Fruit fly (Drosophila melanogaster) whole organism, embryonic: ENCODE results near the gene CG31076.

Source experiments
- Abd-B ChIP-seq: fragments of 200-800 bp; sonication (Bioruptor generic); optimal IDR thresholded peaks from 2 replicates; lab custom pipeline; 2018; ENCODE audit warnings: missing biosample characterization, mild to moderate bottlenecking, missing genetic modification characterization, moderate library complexity
- B-H2 ChIP-seq: fragments of 200-800 bp; sonication (Bioruptor generic); optimal IDR thresholded peaks from 2 replicates; lab custom pipeline; 2018; ENCODE audit warnings: missing biosample characterization, mild to moderate bottlenecking, missing genetic modification characterization
- CG10431 ChIP-seq: fragments of 200-800 bp; sonication (Bioruptor generic); optimal IDR thresholded peaks from 3 replicates; lab custom pipeline; 2018; ENCODE audit warnings: missing biosample characterization, mild to moderate bottlenecking, missing genetic modification characterization
- CG10543 ChIP-seq: fragments of 200-800 bp; sonication (Bioruptor generic); optimal IDR thresholded peaks from 3 replicates; lab custom pipeline; 2017; ENCODE audit warnings: missing biosample characterization, mild to moderate bottlenecking, missing genetic modification characterization, moderate library complexity
- CG12071 ChIP-seq: fragments of 200-800 bp; sonication (Bioruptor generic); optimal IDR thresholded peaks from 3 replicates; lab custom pipeline; 2018; ENCODE audit warnings: missing biosample characterization, mild to moderate bottlenecking, missing genetic modification characterization
- CG12659 ChIP-seq: fragments of 200-800 bp; sonication (Bioruptor generic); optimal IDR thresholded peaks from 3 replicates; lab custom pipeline; 2017; ENCODE audit warnings: mild to moderate bottlenecking, missing biosample characterization, missing genetic modification reagents, missing genetic modification characterization
- CG12769 ChIP-seq: fragments of 200-800 bp; sonication (Bioruptor generic); optimal IDR thresholded peaks from 2 replicates; lab custom pipeline; 2019; ENCODE audit warnings: missing biosample characterization, mild to moderate bottlenecking, missing genetic modification characterization, moderate library complexity
- CG13296 ChIP-seq: fragments of 200-800 bp; sonication (Bioruptor generic); optimal IDR thresholded peaks from 3 replicates; lab custom pipeline; 2018; ENCODE audit warnings: missing biosample characterization, mild to moderate bottlenecking, missing genetic modification characterization
- CG13894 ChIP-seq: fragments of 200-800 bp; sonication (Bioruptor generic); optimal IDR thresholded peaks from 3 replicates; lab custom pipeline; 2018; ENCODE audit warnings: missing biosample characterization, mild to moderate bottlenecking, missing genetic modification characterization, moderate library complexity
- CG17328 ChIP-seq: fragments of 200-800 bp; sonication (Bioruptor generic); IDR thresholded peaks from 2 replicates; pipeline ENCODE4 v1.3.6; 2022; ENCODE audit warnings: missing biosample characterization, missing genetic modification characterization
- CG3281 ChIP-seq: fragments of 200-800 bp; sonication (Bioruptor generic); optimal IDR thresholded peaks from 3 replicates; lab custom pipeline; 2017; ENCODE audit warnings: missing biosample characterization, mild to moderate bottlenecking, missing genetic modification characterization
- CG34422 ChIP-seq: fragments of 200-800 bp; sonication (Bioruptor generic); IDR thresholded peaks from 3 replicates; pipeline ENCODE4 v1.3.6; 2022; ENCODE audit warnings: missing biosample characterization, missing genetic modification characterization
- CG42726 ChIP-seq: fragments of 200-800 bp; sonication (Bioruptor generic); IDR thresholded peaks from 2 replicates; pipeline ENCODE4 v1.3.6; 2022; ENCODE audit warnings: missing biosample characterization, missing genetic modification characterization; ENCODE audit not compliant: partially characterized antibody
- CG6683 ChIP-seq: fragments of 200-800 bp; sonication (Bioruptor generic); optimal IDR thresholded peaks from 2 replicates; lab custom pipeline; 2017; ENCODE audit warnings: missing biosample characterization, mild to moderate bottlenecking, missing genetic modification characterization, missing genetic modification reagents
- CG6689 ChIP-seq: fragments of 200-800 bp; sonication (Bioruptor generic); IDR thresholded peaks from 2 replicates; pipeline ENCODE4 v1.3.6; 2022; ENCODE audit warnings: missing biosample characterization, missing genetic modification characterization
- CG7357 ChIP-seq: fragments of 200-800 bp; sonication (Bioruptor generic); IDR thresholded peaks from 3 replicates; pipeline ENCODE4 v1.3.6; 2022; ENCODE audit warnings: missing biosample characterization, missing genetic modification characterization
- CG8290 ChIP-seq, 3 experiments: fragments of 200-800 bp; sonication (Bioruptor generic); optimal IDR thresholded peaks; 2 replicates each; lab custom pipeline; 2016 to 2019; ENCODE audit warnings: missing biosample characterization in 3 of 3, missing genetic modification characterization in 3 of 3, mild to moderate bottlenecking in 2 of 3, moderate library complexity in 1 of 3
- CG9215 ChIP-seq: fragments of 200-800 bp; sonication (Bioruptor generic); IDR thresholded peaks from 2 replicates; pipeline ENCODE4 v1.3.6; 2022; ENCODE audit warnings: missing biosample characterization, missing genetic modification characterization
- Ets65A ChIP-seq: fragments of 200-800 bp; sonication (Bioruptor generic); peaks from one replicate; lab custom pipeline; 2016; ENCODE audit warnings: missing biosample characterization, missing genetic modification characterization
- Fer1 ChIP-seq: fragments of 200-800 bp; sonication (Bioruptor generic); optimal IDR thresholded peaks from 2 replicates; lab custom pipeline; 2017; ENCODE audit warnings: missing biosample characterization, mild to moderate bottlenecking, missing genetic modification characterization
- Hmr ChIP-seq: fragments of 200-800 bp; sonication (Bioruptor generic); optimal IDR thresholded peaks from 3 replicates; lab custom pipeline; 2017; ENCODE audit warnings: mild to moderate bottlenecking, missing biosample characterization, missing genetic modification reagents, missing genetic modification characterization
- Med ChIP-seq: fragments of 200-800 bp; sonication (Bioruptor generic); peaks from one replicate; lab custom pipeline; 2016; ENCODE audit warnings: missing biosample characterization, missing genetic modification characterization, mild to moderate bottlenecking, inconsistent platforms, moderate library complexity
- Usf ChIP-seq: fragments of 200-800 bp; sonication (Bioruptor generic); optimal IDR thresholded peaks from 2 replicates; lab custom pipeline; 2017; ENCODE audit warnings: missing genotype, missing biosample characterization, missing genetic modification characterization
- crp ChIP-seq, 2 experiments: fragments of 200-800 bp; sonication (Bioruptor generic); optimal IDR thresholded peaks; 2 replicates in 1 of 2; 3 replicates in 1 of 2; lab custom pipeline; 2017; ENCODE audit warnings: missing biosample characterization in 2 of 2, missing genetic modification characterization in 2 of 2, mild to moderate bottlenecking in 1 of 2, moderate library complexity in 1 of 2
- cwo ChIP-seq: fragments of 200-800 bp; sonication (Bioruptor generic); optimal IDR thresholded peaks from 3 replicates; lab custom pipeline; 2017; ENCODE audit warnings: missing biosample characterization, missing genetic modification characterization, mild to moderate bottlenecking, moderate library complexity, missing genetic modification reagents
- dmrt99B ChIP-seq: fragments of 200-800 bp; sonication (Bioruptor generic); optimal IDR thresholded peaks from 2 replicates; lab custom pipeline; 2018; ENCODE audit warnings: missing biosample characterization, mild to moderate bottlenecking, missing genetic modification characterization, moderate library complexity
- exex ChIP-seq: fragments of 200-800 bp; sonication (Bioruptor generic); optimal IDR thresholded peaks from 4 replicates; lab custom pipeline; 2018; ENCODE audit warnings: missing biosample characterization, mild to moderate bottlenecking, missing genetic modification characterization, moderate library complexity
- fd3F ChIP-seq: fragments of 200-800 bp; sonication (Bioruptor generic); optimal IDR thresholded peaks from 2 replicates; lab custom pipeline; 2018; ENCODE audit warnings: missing biosample characterization, mild to moderate bottlenecking, missing genetic modification characterization, moderate library complexity
- gem ChIP-seq: fragments of 200-800 bp; sonication (Bioruptor generic); optimal IDR thresholded peaks from 2 replicates; lab custom pipeline; 2019; ENCODE audit warnings: missing biosample characterization, mild to moderate bottlenecking, missing genetic modification characterization, moderate library complexity
- grn ChIP-seq: fragments of 200-800 bp; sonication (Bioruptor generic); optimal IDR thresholded peaks from 3 replicates; lab custom pipeline; 2017; ENCODE audit warnings: missing biosample characterization, missing genetic modification characterization
- jing ChIP-seq: fragments of 200-800 bp; sonication (Bioruptor generic); optimal IDR thresholded peaks from 2 replicates; lab custom pipeline; 2018; ENCODE audit warnings: missing biosample characterization, mild to moderate bottlenecking, missing genetic modification characterization
- lab ChIP-seq: fragments of 200-800 bp; sonication (Bioruptor generic); optimal IDR thresholded peaks from 3 replicates; lab custom pipeline; 2017; ENCODE audit warnings: missing biosample characterization, missing genetic modification characterization, mild to moderate bottlenecking, moderate library complexity, missing genetic modification reagents
- mirr ChIP-seq: fragments of 200-800 bp; sonication (Bioruptor generic); optimal IDR thresholded peaks from 3 replicates; lab custom pipeline; 2018; ENCODE audit warnings: missing biosample characterization, mild to moderate bottlenecking, missing genetic modification characterization
- sc ChIP-seq, 3 experiments: fragments of >200 bp in 2 of 3; fragments of 200-800 bp in 1 of 3; sonication (Bioruptor generic) in 1 of 3; optimal IDR thresholded peaks; 2 replicates in 2 of 3; 3 replicates in 1 of 3; lab custom pipeline; 2017; ENCODE audit warnings: mild to moderate bottlenecking in 1 of 3, missing biosample characterization in 1 of 3, missing genetic modification characterization in 1 of 3, missing genetic modification reagents in 1 of 3
- slou ChIP-seq: fragments of 200-800 bp; sonication (Bioruptor generic); optimal IDR thresholded peaks from 3 replicates; lab custom pipeline; 2016; ENCODE audit warnings: missing biosample characterization, missing genetic modification characterization
- sob ChIP-seq: fragments of 200-800 bp; sonication (Bioruptor generic); IDR thresholded peaks from 2 replicates; pipeline ENCODE4 v1.3.6; 2022; ENCODE audit warnings: missing biosample characterization, missing genetic modification characterization
- zfh1 ChIP-seq: fragments of 200-800 bp; sonication (Bioruptor generic); IDR thresholded peaks from 3 replicates; pipeline ENCODE4 v1.3.6; 2022; ENCODE audit warnings: missing biosample characterization, missing genetic modification characterization

The CG31076 gene

DNA sequence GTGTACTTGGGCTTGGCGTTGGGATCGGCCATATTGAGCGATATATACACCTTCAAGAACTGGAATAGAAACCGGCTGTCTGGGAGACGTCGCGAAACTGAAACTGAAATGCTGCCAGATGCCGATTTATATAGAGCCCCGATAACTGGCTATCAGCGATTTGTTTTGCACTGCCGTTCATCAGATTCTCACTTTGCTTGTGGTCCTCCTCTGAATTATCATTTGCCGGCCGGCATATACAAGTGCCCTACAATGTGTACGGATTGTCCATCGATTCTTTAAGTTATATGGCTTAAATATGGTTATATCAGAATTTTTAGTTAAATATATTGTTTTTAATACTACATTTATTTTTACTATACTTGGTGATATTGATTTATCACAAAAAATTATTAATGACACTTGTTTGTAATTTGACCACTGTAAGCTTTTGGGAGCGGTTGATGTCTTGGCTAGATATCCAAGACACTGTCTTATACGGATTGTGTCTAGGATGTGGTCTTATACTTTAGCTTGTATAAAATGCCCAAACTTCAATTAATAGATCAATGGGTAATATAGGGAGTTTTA lies 1.2 kb downstream of the CG31076 start, which contains the start of gene CG31075 (continued):
- peak; percentile 49 for TF ChIP-seq CG13894 (tag; lab: Kevin White, UChicago)
- peak; percentile 53; the same call in 1 of the 3 replicates for TF ChIP-seq CG34422 (GFP tag; lab: Robert Waterston, UW)
- no peak for TF ChIP-seq grn (GFP tag; lab: Kevin White, UChicago)
- peak; percentile 30; the same call in 1 of the 2 replicates for TF ChIP-seq CG6689 (GFP tag; lab: Robert Waterston, UW)
- peak; percentile 17 for TF ChIP-seq CG12659
- no peak for TF ChIP-seq jing (GFP tag; lab: Kevin White, UChicago)
- TF ChIP-seq crp (GFP tag; optimal IDR thresholded peaks at IDR 0.05; lab: Kevin White, UChicago): no peak
- TF ChIP-seq Abd-B (GFP tag; lab: Kevin White, UChicago): no peak
- no peak for TF ChIP-seq CG10431 (GFP tag; lab: Kevin White, UChicago)
- TF ChIP-seq CG17328 (GFP tag; lab: Robert Waterston, UW): peak; percentile 58
- TF ChIP-seq CG9215 (GFP tag; lab: Robert Waterston, UW): peak; percentile 55
- TF ChIP-seq dmrt99B: peak; percentile 53
- no peak for TF ChIP-seq sc (optimal IDR thresholded peaks at IDR 0.05; lab: Kevin White, UChicago)
- no peak for TF ChIP-seq sc (GFP tag; optimal IDR thresholded peaks at IDR 0.05; lab: Kevin White, UChicago)
- peak; percentile 36 for TF ChIP-seq exex (tag; lab: Kevin White, UChicago)
- TF ChIP-seq zfh1: peak; percentile 11; the same call in 1 of the 3 replicates
- TF ChIP-seq, all 482 proteins: peak for 173

DNA sequence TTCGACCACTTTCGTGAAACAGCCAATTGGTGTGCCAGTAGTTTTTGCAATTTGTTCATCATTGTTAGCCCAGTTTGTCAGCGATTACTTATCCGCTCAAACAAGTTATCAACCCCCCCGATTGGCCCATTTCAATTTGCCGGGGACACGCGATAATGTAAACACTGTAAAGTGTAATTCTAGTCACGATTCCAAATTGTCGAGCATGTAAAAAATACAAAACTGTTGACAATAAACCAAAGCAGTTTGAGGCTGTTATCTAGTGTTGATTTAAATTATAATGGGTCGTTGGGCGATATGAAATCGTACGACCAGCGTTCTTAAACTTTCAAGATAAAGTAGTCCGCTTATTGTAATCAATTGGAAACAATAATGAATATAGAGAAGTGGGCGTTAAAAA lies 2.2 kb downstream of the CG31076 start:
- TF ChIP-seq CG12769 (tag; lab: Kevin White, UChicago): peak; percentile 9
- peak; percentile 3 for TF ChIP-seq B-H2 (GFP tag; lab: Kevin White, UChicago)
- no peak for TF ChIP-seq CG6683
- peak; percentile 51 for TF ChIP-seq Med (GFP tag; lab: Kevin White, UChicago)
- peak; percentile 50 for TF ChIP-seq CG13296 (GFP tag; lab: Kevin White, UChicago)
- TF ChIP-seq cwo: peak; percentile 60
- no peak for TF ChIP-seq CG8290 (GFP tag; optimal IDR thresholded peaks at IDR 0.05; lab: Kevin White, UChicago)
- peak in 1 of 2 experiments; percentile 8 for TF ChIP-seq CG8290 (tag; optimal IDR thresholded peaks at IDR 0.05; lab: Kevin White, UChicago)
- peak; percentile 88 for TF ChIP-seq exex (tag; lab: Kevin White, UChicago)
- no peak for TF ChIP-seq fd3F (GFP tag; lab: Kevin White, UChicago)
- peak; percentile 3 for TF ChIP-seq Ets65A
- TF ChIP-seq gem (tag; lab: Kevin White, UChicago): peak; percentile 1
- TF ChIP-seq CG3281 (GFP tag; lab: Kevin White, UChicago): peak; percentile 7
- TF ChIP-seq mirr (GFP tag; lab: Kevin White, UChicago): peak; percentile 79
- TF ChIP-seq CG7357 (GFP tag; lab: Robert Waterston, UW): no peak
- TF ChIP-seq grn (GFP tag; lab: Kevin White, UChicago): peak; percentile 13
- peak; percentile 4 for TF ChIP-seq Hmr (GFP tag; lab: Kevin White, UChicago)
- peak; percentile 15 for TF ChIP-seq lab (GFP tag; lab: Kevin White, UChicago)
- peak; percentile 21 for TF ChIP-seq CG12071 (GFP tag; lab: Kevin White, UChicago)
- peak; percentile 32 for TF ChIP-seq CG10543 (GFP tag; lab: Kevin White, UChicago)
- TF ChIP-seq Usf: no peak
- no peak for TF ChIP-seq slou (GFP tag; lab: Kevin White, UChicago)
- TF ChIP-seq CG42726 (GFP tag; lab: Robert Waterston, UW): no peak
- peak; percentile 17 for TF ChIP-seq Fer1 (GFP tag; lab: Kevin White, UChicago)
- peak; percentile 45; the same call in 1 of the 2 replicates for TF ChIP-seq sob
